Fruit fly (Drosophila melanogaster): ENCODE results near the gene Arp1.

dm6 chr3R:12666206-12666834 lies 25.2 kb upstream of the Arp1 start:
- no peak for TF ChIP-seq Dll (optimal IDR thresholded peaks at IDR 0.05)
- TF ChIP-seq EcR (GFP tag; optimal IDR thresholded peaks at IDR 0.05) = no peak
- no peak for TF ChIP-seq CG8478 (optimal IDR thresholded peaks at IDR 0.05)
- no peak for TF ChIP-seq usp (GFP tag; optimal IDR thresholded peaks at IDR 0.05)

All from whole organism.